Worm (Caenorhabditis elegans): ENCODE measurements around the gene B0228.1.

DNA sequence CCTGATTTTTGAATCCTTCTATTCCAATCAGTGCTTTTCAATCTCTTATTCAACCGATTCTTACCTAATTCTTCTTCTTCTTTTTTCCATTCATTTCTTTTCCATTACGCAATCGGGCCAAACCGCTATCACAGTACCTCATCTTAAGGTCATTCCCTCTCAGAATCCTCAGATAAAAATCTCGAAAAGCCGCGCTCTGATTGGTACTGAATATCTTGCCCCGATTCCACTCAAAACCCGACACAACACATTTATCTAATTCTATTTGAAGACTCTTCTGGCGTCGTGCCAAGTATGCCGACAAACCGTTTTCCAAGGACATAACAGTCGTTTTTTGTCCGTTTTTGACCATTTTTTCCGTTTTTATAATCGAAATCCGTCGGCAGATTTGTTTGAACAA, 46.8 kb downstream of the B0228.1 start:
- no peak for TF ChIP-seq nhr-232 (tag; optimal IDR thresholded peaks at IDR 0.05)
- no peak for TF ChIP-seq ceh-48 (tag; optimal IDR thresholded peaks at IDR 0.05)
- TF ChIP-seq pha-4 (tag; optimal IDR thresholded peaks at IDR 0.05), result no peak

All from whole organism, late embryonic.